Worm (Caenorhabditis elegans) whole organism, L2 larva: Measurements from ENCODE around the gene ZC190.7.

ENCODE experiments used
- C34F6.9 ChIP-seq: fragments of 150-350 bp; optimal IDR thresholded peaks from 2 replicates; lab custom pipeline; 2014; ENCODE audit warnings: missing biosample characterization, missing genetic modification characterization
- aly-2 ChIP-seq: fragments of 150-350 bp; optimal IDR thresholded peaks from 2 replicates; lab custom pipeline; 2014; ENCODE audit warnings: missing biosample characterization, missing genetic modification characterization
- ama-1 ChIP-seq: fragments of 150-350 bp; optimal IDR thresholded peaks from 2 replicates; lab custom pipeline; 2018; ENCODE audit warnings: inconsistent platforms
- egl-27 ChIP-seq: sonication (generic microtip); optimal IDR thresholded peaks from 3 replicates; lab custom pipeline; 2017; ENCODE audit warnings: missing biosample characterization, missing genetic modification reagents, missing genetic modification characterization
- lin-13 ChIP-seq: fragments of 150-350 bp; optimal IDR thresholded peaks from 2 replicates; lab custom pipeline; 2014; ENCODE audit warnings: missing biosample characterization, missing genetic modification reagents, missing genetic modification characterization
- mbf-1 ChIP-seq: sonication (generic microtip); optimal IDR thresholded peaks from 2 replicates; lab custom pipeline; 2017; ENCODE audit warnings: missing biosample characterization, missing genetic modification characterization
- nhr-129 ChIP-seq: fragments of 150-350 bp; optimal IDR thresholded peaks from 2 replicates; lab custom pipeline; 2014; ENCODE audit warnings: missing biosample characterization, missing genetic modification characterization
- nhr-237 ChIP-seq: fragments of 150-350 bp; optimal IDR thresholded peaks from 2 replicates; lab custom pipeline; 2014; ENCODE audit warnings: missing biosample characterization, missing genetic modification characterization
- skn-1 ChIP-seq: sonication (generic microtip); optimal IDR thresholded peaks from 2 replicates; lab custom pipeline; 2017; ENCODE audit warnings: missing biosample characterization, missing genetic modification characterization
- ztf-11 ChIP-seq: sonication (generic microtip); optimal IDR thresholded peaks from 2 replicates; lab custom pipeline; 2017; ENCODE audit warnings: missing biosample characterization, missing genetic modification characterization

- TF ChIP-seq C34F6.9 (tag; lab: Kevin White, UChicago), result no peak
- TF ChIP-seq aly-2 (tag; lab: Kevin White, UChicago), result no peak
- no peak for TF ChIP-seq skn-1 (tag; lab: Kevin White, UChicago)
- no peak for TF ChIP-seq mbf-1 (tag; lab: Kevin White, UChicago)
- no peak for TF ChIP-seq lin-13 (GFP tag; lab: Kevin White, UChicago)
- no peak for TF ChIP-seq ztf-11
- no peak for TF ChIP-seq egl-27 (tag; lab: Kevin White, UChicago)
- TF ChIP-seq nhr-129 (tag; lab: Kevin White, UChicago), result no peak
- no peak for TF ChIP-seq nhr-237 (tag; lab: Kevin White, UChicago)
- no peak for TF ChIP-seq ama-1
These were observed 29.5 kb upstream of the ZC190.7 start, which contains the start of gene glr-5 for ce11 chrV:8716175-8716574.
